Fruit fly (Drosophila melanogaster): ENCODE measurements around the gene CG10214.
A peak's percentile ranks its signal among the peaks of the same experiment; 100 is the strongest.

The CG10214 gene

dm6 chr3R:23784925-23785680, 17.8 kb upstream of the CG10214 start (continued):
- TF ChIP-seq Sox15 (GFP tag; optimal IDR thresholded peaks at IDR 0.05) (no peak), OdsH (GFP tag; optimal IDR thresholded peaks at IDR 0.05) (no peak), Hr4 (GFP tag; optimal IDR thresholded peaks at IDR 0.05) (no peak), Ets96B (tag; optimal IDR thresholded peaks at IDR 0.05) (no peak), topi (GFP tag; optimal IDR thresholded peaks at IDR 0.05) (no peak), Blimp-1 (GFP tag; optimal IDR thresholded peaks at IDR 0.05) (peak; percentile 91), Hr39 (GFP tag; optimal IDR thresholded peaks at IDR 0.05) (no peak), CG9139 (GFP tag; optimal IDR thresholded peaks at IDR 0.05) (peak; percentile 20), CG6808 (GFP tag; optimal IDR thresholded peaks at IDR 0.05) (peak; percentile 55), vri (GFP tag; optimal IDR thresholded peaks at IDR 0.05) (no peak), Eip75B (GFP tag; optimal IDR thresholded peaks at IDR 0.05) (no peak), CG15336 (GFP tag; IDR thresholded peaks at IDR 0.05) (no peak), dac (GFP tag; optimal IDR thresholded peaks at IDR 0.05) (no peak)

dm6 chr3R:23783961-23784360, 16.7 kb upstream of the CG10214 start:
- TF ChIP-seq CG11762 (GFP tag; optimal IDR thresholded peaks at IDR 0.05; ENCODE audit: insufficient read depth) (peak; percentile 80), eg (GFP tag; IDR thresholded peaks at IDR 0.05) (peak; percentile 76), Blimp-1 (GFP tag; optimal IDR thresholded peaks at IDR 0.05) (peak; percentile 1), net (GFP tag; optimal IDR thresholded peaks at IDR 0.05) (peak; percentile 84), CG10669 (GFP tag; optimal IDR thresholded peaks at IDR 0.05) (peak; percentile 86), CG11294 (GFP tag; IDR thresholded peaks at IDR 0.05) (peak; percentile 65), CG31627 (GFP tag; optimal IDR thresholded peaks at IDR 0.05) (peak; percentile 77), fkh (GFP tag; optimal IDR thresholded peaks at IDR 0.05) (no peak), CG3032 (tag; optimal IDR thresholded peaks at IDR 0.05) (peak; percentile 89), CG8319 (GFP tag; optimal IDR thresholded peaks at IDR 0.05) (peak; percentile 79), CG9139 (GFP tag; optimal IDR thresholded peaks at IDR 0.05) (peak; percentile 74), svp (GFP tag) (peak; percentile 88), cyc (GFP tag; optimal IDR thresholded peaks at IDR 0.05) (peak; percentile 70), CG6808 (GFP tag; optimal IDR thresholded peaks at IDR 0.05) (peak; percentile 87), CG1621 (tag; optimal IDR thresholded peaks at IDR 0.05) (peak; percentile 85), CG3919 (GFP tag; optimal IDR thresholded peaks at IDR 0.05) (peak; percentile 88), Ets96B (tag; optimal IDR thresholded peaks at IDR 0.05) (peak; percentile 90), fd85E (GFP tag; optimal IDR thresholded peaks at IDR 0.05) (peak; percentile 37), dac (GFP tag; optimal IDR thresholded peaks at IDR 0.05) (peak; percentile 82), Hr39 (GFP tag; optimal IDR thresholded peaks at IDR 0.05) (peak; percentile 78), CG8119 (GFP tag; IDR thresholded peaks at IDR 0.05) (peak; percentile 90), Sox102F (GFP tag; optimal IDR thresholded peaks at IDR 0.05) (peak; percentile 78), CG6163 (GFP tag; IDR thresholded peaks at IDR 0.05) (peak; percentile 80), CG4318 (GFP tag; optimal IDR thresholded peaks at IDR 0.05) (peak; percentile 86), Smox (GFP tag; optimal IDR thresholded peaks at IDR 0.05) (peak; percentile 75), Sox14 (GFP tag; optimal IDR thresholded peaks at IDR 0.05) (peak; percentile 89), CG7368 (GFP tag; optimal IDR thresholded peaks at IDR 0.05) (peak; percentile 78), Eip78C (GFP tag) (peak; percentile 97), Hr4 (GFP tag; optimal IDR thresholded peaks at IDR 0.05) (peak; percentile 90), Eip75B (GFP tag; optimal IDR thresholded peaks at IDR 0.05) (peak; percentile 90), salr (GFP tag; optimal IDR thresholded peaks at IDR 0.05) (peak; percentile 67 to 84), ss (GFP tag; optimal IDR thresholded peaks at IDR 0.05) (peak; percentile 86 to 87), CG32006 (GFP tag; optimal IDR thresholded peaks at IDR 0.05) (peak; percentile 94), Ets21C (GFP tag; optimal IDR thresholded peaks at IDR 0.05) (peak; percentile 60), lz (GFP tag; optimal IDR thresholded peaks at IDR 0.05) (peak; percentile 77), CG15336 (GFP tag; IDR thresholded peaks at IDR 0.05) (peak; percentile 89), Met (GFP tag; optimal IDR thresholded peaks at IDR 0.05) (peak; percentile 85), CG16779 (tag; optimal IDR thresholded peaks at IDR 0.05) (peak; percentile 71), vri (GFP tag; optimal IDR thresholded peaks at IDR 0.05) (peak; percentile 11), CG11902 (GFP tag; optimal IDR thresholded peaks at IDR 0.05) (peak; percentile 66), CG8632 (GFP tag; optimal IDR thresholded peaks at IDR 0.05) (peak; percentile 86), achi (GFP tag; optimal IDR thresholded peaks at IDR 0.05) (peak; percentile 87), OdsH (GFP tag; optimal IDR thresholded peaks at IDR 0.05) (peak; percentile 90), topi (GFP tag; optimal IDR thresholded peaks at IDR 0.05) (peak; percentile 86), CG6276 (GFP tag; optimal IDR thresholded peaks at IDR 0.05) (peak; percentile 84), CG10631 (GFP tag; optimal IDR thresholded peaks at IDR 0.05) (peak; percentile 90)
